Worm (Caenorhabditis elegans): Measurements from ENCODE around the gene cbp-1.

cbp-1 gene

DNA sequence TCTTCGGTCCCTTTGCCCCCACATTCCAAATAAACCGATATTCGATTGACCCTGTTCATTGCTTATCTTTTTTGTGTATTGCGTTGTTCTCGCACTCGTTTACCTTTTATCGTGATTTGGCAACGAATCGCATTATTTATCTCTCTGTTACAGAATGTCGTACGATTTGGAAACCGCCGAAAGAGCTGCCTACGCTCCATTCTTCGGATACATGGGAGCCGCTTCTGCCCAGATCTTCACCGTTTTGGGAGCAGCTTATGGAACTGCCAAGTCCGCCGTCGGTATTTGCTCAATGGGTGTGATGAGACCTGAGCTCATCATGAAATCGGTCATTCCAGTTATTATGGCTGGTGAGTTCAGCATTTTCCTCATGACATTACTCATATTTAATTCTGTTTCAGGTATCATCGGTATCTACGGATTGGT is 15.7 kb downstream of the cbp-1 start, which contains the start of gene vha-2 (continued):
- TF ChIP-seq T20F7.1 (GFP tag; optimal IDR thresholded peaks at IDR 0.05) (peak; percentile 61), nhr-11 (tag; optimal IDR thresholded peaks at IDR 0.05) (no peak), lsy-2 (tag; optimal IDR thresholded peaks at IDR 0.05) (no peak), mes-2 (tag; optimal IDR thresholded peaks at IDR 0.05; ENCODE audit: poor library complexity, severe bottlenecking) (peak; percentile 32), F49E8.2 (tag; optimal IDR thresholded peaks at IDR 0.05; ENCODE audit: borderline replicate concordance) (peak; percentile 40), spr-1 (tag; optimal IDR thresholded peaks at IDR 0.05) (peak; percentile 39), aly-2 (tag; optimal IDR thresholded peaks at IDR 0.05) (no peak), vab-7 (GFP tag; IDR thresholded peaks at IDR 0.05) (no peak), lir-3 (tag; optimal IDR thresholded peaks at IDR 0.05) (no peak), snpc-1.2 (GFP tag; IDR thresholded peaks at IDR 0.05) (no peak), lin-38 (GFP tag; IDR thresholded peaks at IDR 0.05) (peak; percentile 77), saeg-2 (GFP tag; IDR thresholded peaks at IDR 0.05) (no peak), egl-43 (GFP tag; IDR thresholded peaks at IDR 0.05) (0 out of 2 replicates have a peak, but pooled peaks have one; percentile 47), lim-7 (GFP tag; IDR thresholded peaks at IDR 0.05) (no peak), ztf-11 (tag; optimal IDR thresholded peaks at IDR 0.05) (no peak), unc-39 (tag; optimal IDR thresholded peaks at IDR 0.05) (no peak), nhr-25 (tag; optimal IDR thresholded peaks at IDR 0.05; ENCODE audit: borderline replicate concordance, insufficient read depth) (no peak), dmd-6 (GFP tag; IDR thresholded peaks at IDR 0.05) (no peak), D1046.2 (GFP tag; IDR thresholded peaks at IDR 0.05) (no peak), jun-1 (tag; optimal IDR thresholded peaks at IDR 0.05) (no peak), nhr-6 (tag; optimal IDR thresholded peaks at IDR 0.05) (no peak), ztf-7 (tag; optimal IDR thresholded peaks at IDR 0.05) (no peak), nhr-237 (tag; optimal IDR thresholded peaks at IDR 0.05) (no peak), mep-1 (tag; optimal IDR thresholded peaks at IDR 0.05) (peak; percentile 7), tra-1 (GFP tag; IDR thresholded peaks at IDR 0.05) (peak; percentile 26; the same call in 1 of the 2 replicates), zfp-3 (GFP tag; conservative IDR thresholded peaks at IDR 0.05) (no peak; the same call in 1 of the 2 replicates), snpc-4 (tag; optimal IDR thresholded peaks at IDR 0.05) (no peak)

DNA sequence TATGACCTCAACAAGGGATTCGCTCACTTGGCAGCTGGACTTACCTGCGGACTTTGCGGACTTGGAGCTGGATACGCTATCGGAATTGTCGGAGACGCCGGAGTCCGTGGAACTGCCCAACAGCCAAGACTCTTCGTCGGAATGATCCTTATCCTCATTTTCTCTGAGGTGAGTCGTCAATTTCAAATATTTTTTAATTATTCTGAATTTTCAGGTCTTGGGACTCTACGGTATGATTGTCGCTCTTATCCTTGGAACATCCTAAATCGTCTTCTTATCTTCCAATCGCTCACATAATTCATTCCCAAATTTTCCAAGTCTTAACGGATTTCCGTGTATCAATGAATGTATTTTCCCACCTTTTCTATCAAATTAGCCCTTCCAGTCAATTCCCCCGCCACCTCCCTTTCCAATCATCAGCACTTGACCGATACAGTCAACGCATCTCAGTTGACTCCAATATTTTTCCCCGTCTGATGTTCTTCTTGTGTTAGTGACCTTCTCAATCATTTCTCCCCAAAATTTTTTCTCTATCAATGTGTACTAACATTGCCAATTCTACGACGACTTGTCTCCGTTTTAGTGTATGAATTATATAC is 16.3 kb downstream of the cbp-1 start, which contains the start of gene R10E11.6:
Gene R10E11.6, plus strand, starts transcription at position 524 of the 599 bp plus-strand sequence.
- peak; percentile 33 for TF ChIP-seq Y5F2A.4 (GFP tag; optimal IDR thresholded peaks at IDR 0.05)
- peak; percentile 92 for TF ChIP-seq aha-1 (tag)
- TF ChIP-seq fos-1 (tag; optimal IDR thresholded peaks at IDR 0.05): no peak
- TF ChIP-seq daf-19 (GFP tag; conservative IDR thresholded peaks at IDR 0.05): 0 out of 2 replicates have a peak, but pooled peaks have one; percentile 10
- TF ChIP-seq daf-8 (GFP tag; IDR thresholded peaks at IDR 0.05): 0 out of 2 replicates have a peak, but pooled peaks have one; percentile 8
- TF ChIP-seq nhr-25 (tag; optimal IDR thresholded peaks at IDR 0.05; ENCODE audit: borderline replicate concordance, insufficient read depth): no peak
- TF ChIP-seq D1046.2 (GFP tag; IDR thresholded peaks at IDR 0.05): 0 out of 2 replicates have a peak, but pooled peaks have one; percentile 11
- peak; percentile 22 for TF ChIP-seq mes-2 (tag; optimal IDR thresholded peaks at IDR 0.05; ENCODE audit: poor library complexity, severe bottlenecking)

DNA sequence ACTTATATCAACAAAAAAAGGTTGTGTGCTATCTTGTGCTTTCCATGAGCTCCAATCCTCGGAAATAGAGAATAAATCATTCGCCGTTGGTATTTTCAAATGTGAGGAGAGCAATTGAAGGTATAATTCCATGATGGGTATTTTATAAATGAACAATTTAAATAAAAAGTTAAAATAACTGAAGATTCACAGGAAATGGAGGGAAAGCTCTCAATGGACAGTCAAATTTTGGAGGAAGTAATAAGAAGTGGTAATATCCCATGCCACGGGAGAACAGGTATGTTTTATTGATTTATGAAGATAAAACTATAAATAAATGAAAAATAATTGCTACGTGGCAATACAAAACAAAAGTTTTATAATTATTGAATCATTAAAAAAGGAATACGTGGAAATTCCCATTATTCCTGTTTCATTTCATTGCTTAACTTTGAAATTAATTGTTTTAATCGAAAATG is 16.9 kb downstream of the cbp-1 start:
- TF ChIP-seq madf-5 (GFP tag; IDR thresholded peaks at IDR 0.05) (no peak), daf-19 (GFP tag; conservative IDR thresholded peaks at IDR 0.05) (no peak), gei-8 (GFP tag; optimal IDR thresholded peaks at IDR 0.05) (no peak), duxl-1 (tag; optimal IDR thresholded peaks at IDR 0.05; ENCODE audit: poor library complexity) (peak; percentile 46), lin-13 (GFP tag; optimal IDR thresholded peaks at IDR 0.05) (no peak), daf-12 (tag; optimal IDR thresholded peaks at IDR 0.05) (no peak), tra-1 (GFP tag; IDR thresholded peaks at IDR 0.05) (no peak), hlh-11 (tag; optimal IDR thresholded peaks at IDR 0.05) (no peak), nhr-28 (tag; optimal IDR thresholded peaks at IDR 0.05) (no peak), fos-1 (tag; optimal IDR thresholded peaks at IDR 0.05) (peak; percentile 51), Y5F2A.4 (GFP tag; optimal IDR thresholded peaks at IDR 0.05) (no peak), zag-1 (tag; optimal IDR thresholded peaks at IDR 0.05) (no peak), mxl-3 (GFP tag; optimal IDR thresholded peaks at IDR 0.05) (no peak), dmd-8 (GFP tag; IDR thresholded peaks at IDR 0.05) (no peak), F10B5.3 (tag; optimal IDR thresholded peaks at IDR 0.05) (no peak), pha-4 (GFP tag; IDR thresholded peaks at IDR 0.05) (0 out of 2 replicates have a peak, but pooled peaks have one; percentile 4), pha-4 (tag; optimal IDR thresholded peaks at IDR 0.05) (no peak), attf-4 (tag; optimal IDR thresholded peaks at IDR 0.05) (no peak), nhr-41 (GFP tag; IDR thresholded peaks at IDR 0.05) (no peak), nhr-11 (tag; optimal IDR thresholded peaks at IDR 0.05) (no peak), mdt-29 (GFP tag; IDR thresholded peaks at IDR 0.05) (no peak)

Measured in whole organism, L4 larva.